Fruit fly (Drosophila melanogaster): ENCODE measurements around the gene CG9777.

Gene CG9777

dm6 chrX:16587021-16587667 is 44.9 kb downstream of the CG9777 start, which contains the start of gene CanA-14F:
CanA-14F (minus strand) TSS chrX:16587172.
- no peak for TF ChIP-seq CG17801 (GFP tag; optimal IDR thresholded peaks at IDR 0.05; ENCODE audit: partially characterized antibody)

dm6 chrX:16586178-16586890 is 45.7 kb downstream of the CG9777 start:
- no peak for TF ChIP-seq CG17801 (GFP tag; optimal IDR thresholded peaks at IDR 0.05; ENCODE audit: partially characterized antibody)

dm6 chrX:16585569-16585968 is 46.5 kb downstream of the CG9777 start:
- no peak for TF ChIP-seq CG17801 (GFP tag; optimal IDR thresholded peaks at IDR 0.05; ENCODE audit: partially characterized antibody)

dm6 chrX:16583730-16584129 is 48.3 kb downstream of the CG9777 start:
- TF ChIP-seq CG17801 (GFP tag; optimal IDR thresholded peaks at IDR 0.05; ENCODE audit: partially characterized antibody), result no peak

dm6 chrX:16582145-16582544 is 49.9 kb downstream of the CG9777 start:
- TF ChIP-seq CG17801 (GFP tag; optimal IDR thresholded peaks at IDR 0.05; ENCODE audit: partially characterized antibody), result no peak

- TF ChIP-seq CG17801 (GFP tag; optimal IDR thresholded peaks at IDR 0.05; ENCODE audit: partially characterized antibody), result no peak
Observed at dm6 chrX:16581703-16582102, 50.3 kb downstream of the CG9777 start.
